Worm (Caenorhabditis elegans) whole organism, late embryonic: ENCODE data around the gene F13B12.4.

Source experiments
- C38D4.7 ChIP-seq: fragments of 200-800 bp; sonication (Bioruptor generic); optimal IDR thresholded peaks from 2 replicates; lab custom pipeline; 2018; ENCODE audit warnings: mild to moderate bottlenecking, missing genetic modification characterization, moderate library complexity, missing compliant biosample characterization
- F13H6.1 ChIP-seq: sonication (generic microtip); optimal IDR thresholded peaks from 2 replicates; lab custom pipeline; 2016; ENCODE audit warnings: missing genetic modification characterization, missing compliant biosample characterization
- K09A11.1 ChIP-seq: sonication (generic microtip); optimal IDR thresholded peaks from 2 replicates; lab custom pipeline; 2017; ENCODE audit warnings: antibody characterized with exemption, mild to moderate bottlenecking, missing genetic modification characterization, missing compliant biosample characterization; ENCODE audit not compliant: insufficient read depth
- T23F11.4 ChIP-seq: fragments of 200-800 bp; sonication (Bioruptor generic); optimal IDR thresholded peaks from 2 replicates; lab custom pipeline; 2018; ENCODE audit warnings: mild to moderate bottlenecking, missing genetic modification characterization, missing compliant biosample characterization
- ceh-14 ChIP-seq: sonication (generic microtip); optimal IDR thresholded peaks from 2 replicates; lab custom pipeline; 2016; ENCODE audit warnings: missing genotype, missing genetic modification characterization, missing compliant biosample characterization
- ceh-18 ChIP-seq: sonication (generic microtip); optimal IDR thresholded peaks from 2 replicates; lab custom pipeline; 2016; ENCODE audit warnings: missing genetic modification characterization, missing compliant biosample characterization
- ceh-19 ChIP-seq: fragments of 200-800 bp; sonication (Bioruptor generic); optimal IDR thresholded peaks from 2 replicates; lab custom pipeline; 2018; ENCODE audit warnings: mild to moderate bottlenecking, missing genetic modification characterization, missing compliant biosample characterization
- ceh-2 ChIP-seq: sonication (generic microtip); optimal IDR thresholded peaks from 2 replicates; lab custom pipeline; 2016; ENCODE audit warnings: missing genotype, missing genetic modification characterization, missing compliant biosample characterization
- ceh-22 ChIP-seq: sonication (generic microtip); optimal IDR thresholded peaks from 2 replicates; lab custom pipeline; 2017; ENCODE audit warnings: missing biosample characterization, missing genetic modification characterization
- ceh-31 ChIP-seq: sonication (generic microtip); optimal IDR thresholded peaks from 2 replicates; lab custom pipeline; 2016; ENCODE audit warnings: missing genetic modification characterization, missing compliant biosample characterization
- ceh-45 ChIP-seq: fragments of 200-800 bp; sonication (Bioruptor generic); IDR thresholded peaks from 2 replicates; pipeline ENCODE4 v1.3.6; 2022; ENCODE audit warnings: missing genetic modification reagents, missing genetic modification characterization, missing compliant biosample characterization
- ceh-6 ChIP-seq: fragments of 200-800 bp; sonication (Bioruptor generic); optimal IDR thresholded peaks from 2 replicates; lab custom pipeline; 2018; ENCODE audit warnings: mild to moderate bottlenecking, missing genetic modification characterization, missing compliant biosample characterization
- ceh-9 ChIP-seq: sonication (generic microtip); optimal IDR thresholded peaks from 2 replicates; lab custom pipeline; 2016; ENCODE audit warnings: mild to moderate bottlenecking, missing genetic modification characterization, inconsistent platforms, missing compliant biosample characterization
- che-1 ChIP-seq: sonication (generic microtip); optimal IDR thresholded peaks from 2 replicates; lab custom pipeline; 2016; ENCODE audit warnings: mild to moderate bottlenecking, missing genetic modification characterization, missing compliant biosample characterization
- elt-4 ChIP-seq: sonication (generic microtip); optimal IDR thresholded peaks from 2 replicates; lab custom pipeline; 2016; ENCODE audit warnings: missing genetic modification characterization, missing compliant biosample characterization
- eyg-1 ChIP-seq: sonication (generic microtip); optimal IDR thresholded peaks from 2 replicates; lab custom pipeline; 2016; ENCODE audit warnings: missing genotype, missing genetic modification characterization, missing compliant biosample characterization
- fax-1 ChIP-seq: sonication (generic microtip); optimal IDR thresholded peaks from 2 replicates; lab custom pipeline; 2016; ENCODE audit warnings: missing genotype, missing genetic modification characterization, missing compliant biosample characterization
- fkh-10 ChIP-seq: fragments of 150-350 bp; optimal IDR thresholded peaks from 2 replicates; lab custom pipeline; 2014; ENCODE audit warnings: missing biosample characterization, missing genetic modification reagents, missing genetic modification characterization
- fkh-6 ChIP-seq: sonication (generic microtip); optimal IDR thresholded peaks from 2 replicates; lab custom pipeline; 2016; ENCODE audit warnings: missing genetic modification characterization, missing compliant biosample characterization
- gmeb-2 ChIP-seq: sonication (generic microtip); optimal IDR thresholded peaks from 2 replicates; lab custom pipeline; 2016; ENCODE audit warnings: missing genetic modification characterization, inconsistent platforms, missing compliant biosample characterization
- hlh-30 ChIP-seq: sonication (generic microtip); optimal IDR thresholded peaks from 2 replicates; lab custom pipeline; 2017; ENCODE audit warnings: antibody characterized with exemption, missing genetic modification characterization, missing compliant biosample characterization; ENCODE audit not compliant: insufficient read depth
- hlh-6 ChIP-seq: sonication (generic microtip); optimal IDR thresholded peaks from 2 replicates; lab custom pipeline; 2016; ENCODE audit warnings: missing genotype, missing genetic modification characterization, missing compliant biosample characterization
- hlh-8 ChIP-seq: sonication (generic microtip); optimal IDR thresholded peaks from 2 replicates; lab custom pipeline; 2016; ENCODE audit warnings: missing genotype, missing genetic modification characterization, missing compliant biosample characterization
- lim-6 ChIP-seq: sonication (generic microtip); optimal IDR thresholded peaks from 2 replicates; lab custom pipeline; 2016; ENCODE audit warnings: missing genetic modification characterization, missing compliant biosample characterization
- mec-3 ChIP-seq: sonication (generic microtip); optimal IDR thresholded peaks from 2 replicates; lab custom pipeline; 2016; ENCODE audit warnings: borderline replicate concordance, missing genetic modification characterization, missing compliant biosample characterization
- nfya-1 ChIP-seq: sonication (generic microtip); optimal IDR thresholded peaks from 2 replicates; lab custom pipeline; 2017; ENCODE audit warnings: missing genetic modification characterization, mild to moderate bottlenecking, missing compliant biosample characterization, antibody characterized with exemption, moderate library complexity
- nhr-11 ChIP-seq: fragments of 150-350 bp; optimal IDR thresholded peaks from 2 replicates; lab custom pipeline; 2014; ENCODE audit warnings: missing biosample characterization, missing genetic modification characterization
- npax-4 ChIP-seq: sonication (generic microtip); optimal IDR thresholded peaks from 2 replicates; lab custom pipeline; 2016; ENCODE audit warnings: missing genetic modification characterization, missing compliant biosample characterization
- pag-3 ChIP-seq: sonication (generic microtip); optimal IDR thresholded peaks from 2 replicates; lab custom pipeline; 2016; ENCODE audit warnings: missing compliant biosample characterization, missing genetic modification characterization, borderline replicate concordance
- pat-9 ChIP-seq: fragments of 200-800 bp; sonication (Bioruptor generic); optimal IDR thresholded peaks from 2 replicates; lab custom pipeline; 2018; ENCODE audit warnings: mild to moderate bottlenecking, missing genetic modification characterization, moderate library complexity, missing compliant biosample characterization
- pros-1 ChIP-seq: fragments of 150-350 bp; optimal IDR thresholded peaks from 2 replicates; lab custom pipeline; 2014; ENCODE audit warnings: missing biosample characterization, missing genetic modification reagents, missing genetic modification characterization
- ref-2 ChIP-seq: sonication (generic microtip); optimal IDR thresholded peaks from 2 replicates; lab custom pipeline; 2016; ENCODE audit warnings: missing genetic modification characterization, missing compliant biosample characterization
- rnt-1 ChIP-seq: sonication (generic microtip); optimal IDR thresholded peaks from 2 replicates; lab custom pipeline; 2016; ENCODE audit warnings: missing genetic modification characterization, missing compliant biosample characterization
- sdc-2 ChIP-seq: sonication (generic microtip); optimal IDR thresholded peaks from 2 replicates; lab custom pipeline; 2016; ENCODE audit warnings: missing genotype, missing genetic modification characterization, missing compliant biosample characterization
- sox-2 ChIP-seq: fragments of 200-800 bp; sonication (Bioruptor generic); IDR thresholded peaks from 2 replicates; pipeline ENCODE4 v1.3.6; 2022; ENCODE audit warnings: missing genetic modification reagents, missing genetic modification characterization, missing compliant biosample characterization
- sox-4 ChIP-seq: sonication (generic microtip); optimal IDR thresholded peaks from 2 replicates; lab custom pipeline; 2017; ENCODE audit warnings: mild to moderate bottlenecking, missing genetic modification characterization, inconsistent platforms, missing compliant biosample characterization
- syd-9 ChIP-seq: sonication (generic microtip); optimal IDR thresholded peaks from 2 replicates; lab custom pipeline; 2016; ENCODE audit warnings: mild to moderate bottlenecking, missing genetic modification characterization, moderate library complexity, missing compliant biosample characterization
- tbx-2 ChIP-seq: sonication (generic microtip); optimal IDR thresholded peaks from 2 replicates; lab custom pipeline; 2016; ENCODE audit warnings: missing genetic modification characterization, missing compliant biosample characterization
- unc-3 ChIP-seq, 2 experiments: fragments of 200-800 bp in 1 of 2; sonication (Bioruptor generic) in 1 of 2; sonication (generic microtip) in 1 of 2; conservative IDR thresholded peaks in 1 of 2; optimal IDR thresholded peaks in 1 of 2; 2 replicates each; pipeline versions ENCODE4 v1.3.6 to Lab custom; 2016 to 2022; ENCODE audit warnings: missing compliant biosample characterization in 2 of 2, missing genetic modification characterization in 2 of 2, missing genetic modification reagents in 1 of 2
- unc-42 ChIP-seq: sonication (generic microtip); optimal IDR thresholded peaks from 2 replicates; lab custom pipeline; 2016; ENCODE audit warnings: missing genotype, missing genetic modification characterization, missing compliant biosample characterization
- unc-55 ChIP-seq: sonication (generic microtip); optimal IDR thresholded peaks from 2 replicates; lab custom pipeline; 2017; ENCODE audit warnings: missing biosample characterization, missing genetic modification reagents, missing genetic modification characterization
- unc-86 ChIP-seq: sonication (generic microtip); optimal IDR thresholded peaks from 2 replicates; lab custom pipeline; 2016; ENCODE audit warnings: missing genetic modification characterization, missing compliant biosample characterization
- zip-5 ChIP-seq: sonication (generic microtip); optimal IDR thresholded peaks from 2 replicates; lab custom pipeline; 2016; ENCODE audit warnings: missing genetic modification characterization, missing compliant biosample characterization
- ztf-16 ChIP-seq: sonication (generic microtip); optimal IDR thresholded peaks from 2 replicates; lab custom pipeline; 2017; ENCODE audit warnings: missing genetic modification characterization, missing compliant biosample characterization

Gene F13B12.4

DNA sequence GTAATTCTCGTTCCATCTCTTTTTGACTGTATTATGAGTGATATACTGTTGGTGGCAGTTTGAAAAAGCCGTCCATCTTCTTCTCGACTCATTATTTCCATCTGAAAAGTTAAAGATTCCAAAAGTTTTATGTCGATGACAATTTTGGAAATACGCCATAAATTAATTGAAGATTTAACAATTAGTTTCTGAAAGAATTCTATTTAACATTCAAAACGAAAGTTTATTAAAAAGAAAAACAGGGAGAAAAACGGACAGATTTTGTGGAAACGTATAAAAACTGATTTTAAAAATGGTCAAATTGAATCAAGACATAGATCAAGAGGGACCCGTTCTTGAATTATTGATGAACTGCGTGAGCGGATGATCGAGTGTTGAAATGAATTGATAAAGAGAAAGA lies 35.9 kb downstream of the F13B12.4 start, which contains the start of gene R10H10.7:
TSS of gene R10H10.7 (minus strand) at position 101 of the 400 bp plus-strand sequence.
- TF ChIP-seq pag-3 (tag; lab: Kevin White, UChicago) (no peak), sox-2 (GFP tag; lab: Robert Waterston, UW) (no peak), fkh-10 (no peak), ceh-2 (tag; lab: Kevin White, UChicago) (no peak), ceh-14 (tag; lab: Kevin White, UChicago) (no peak), zip-5 (tag; lab: Kevin White, UChicago) (no peak), C38D4.7 (GFP tag; lab: Kevin White, UChicago) (no peak), ceh-22 (no peak), hlh-6 (tag; lab: Kevin White, UChicago) (no peak), K09A11.1 (no peak), eyg-1 (tag; lab: Kevin White, UChicago) (no peak)

DNA sequence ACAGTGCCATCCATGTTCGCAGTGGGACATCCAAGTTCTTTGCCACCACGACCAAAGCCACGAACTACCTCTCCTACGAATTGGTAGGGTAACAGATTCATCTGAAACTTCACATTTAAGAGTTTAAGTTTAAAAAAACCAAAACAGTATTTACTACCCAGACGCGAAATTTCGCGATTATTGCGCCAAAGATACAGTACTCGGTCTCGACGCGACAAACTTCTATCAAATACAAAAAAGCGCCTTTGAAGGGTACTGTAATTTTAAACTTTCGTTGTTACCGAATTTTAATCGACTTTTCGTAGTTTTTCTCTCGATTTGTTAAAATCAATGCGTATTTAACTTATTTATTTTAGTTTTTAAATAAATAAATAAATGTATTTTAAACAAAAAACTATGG lies 40.3 kb downstream of the F13B12.4 start, which contains the start of gene rfk-1:
TSS of gene rfk-1 (minus strand) at position 101 of the 400 bp plus-strand sequence.
- no peak for TF ChIP-seq F13H6.1 (tag; lab: Kevin White, UChicago)
- TF ChIP-seq, all 69 proteins: peak for 0

DNA sequence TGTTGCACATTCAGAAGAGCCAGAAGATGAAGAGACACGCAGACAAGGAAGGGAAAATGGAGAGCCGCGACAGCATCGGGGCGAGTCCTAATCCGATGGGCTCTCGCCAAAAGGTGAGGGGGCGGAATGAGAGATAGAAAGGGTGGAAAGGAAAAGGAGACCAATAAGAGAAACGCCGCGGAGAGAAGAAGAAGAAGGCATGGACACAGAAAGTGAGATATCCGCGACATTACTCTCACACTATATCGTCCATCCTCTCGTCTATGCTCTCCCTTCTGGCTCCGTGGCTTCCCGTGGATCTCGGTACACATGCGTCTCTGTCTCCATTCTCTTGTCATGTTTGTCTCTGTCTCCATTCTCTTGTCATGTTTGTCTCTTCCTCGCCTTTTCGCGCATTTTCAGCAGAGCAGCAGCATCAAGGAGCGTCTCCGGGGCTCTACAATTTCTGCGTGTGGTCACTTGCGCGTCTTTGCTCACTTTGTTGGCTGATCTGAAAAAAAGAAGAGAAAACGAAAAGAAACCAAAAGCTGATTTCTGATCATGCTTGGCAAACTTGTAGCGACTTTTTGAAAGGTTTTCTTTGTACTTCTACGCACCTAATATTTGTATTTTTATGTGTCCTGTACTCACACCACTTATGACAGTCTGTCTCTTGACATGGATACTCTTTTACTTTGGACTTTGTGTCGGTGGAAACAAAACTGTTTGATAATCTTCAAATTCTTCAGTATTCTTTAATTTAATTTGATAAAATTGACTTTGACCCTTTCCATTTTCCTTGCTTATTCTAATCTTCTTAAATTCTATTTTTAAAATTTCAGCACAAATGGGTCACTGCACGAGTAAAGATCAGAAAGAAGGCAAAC lies 46.3 kb downstream of the F13B12.4 start, which contains the start of gene gpa-7:
TSS of gene gpa-7 (plus strand) at position 816 of the 866 bp plus-strand sequence.
- TF ChIP-seq ztf-16 (tag; lab: Kevin White, UChicago) (no peak), ceh-9 (tag; lab: Kevin White, UChicago) (no peak), sdc-2 (peak; percentile 39), F13H6.1 (tag; lab: Kevin White, UChicago) (peak; percentile 63), ref-2 (tag; lab: Kevin White, UChicago) (peak; percentile 71), unc-86 (tag; lab: Kevin White, UChicago) (peak; percentile 22), T23F11.4 (no peak), pros-1 (tag; lab: Kevin White, UChicago) (peak; percentile 26), ceh-2 (tag; lab: Kevin White, UChicago) (no peak), fkh-10 (peak; percentile 53), unc-3 (GFP tag; conservative IDR thresholded peaks at IDR 0.05; lab: Robert Waterston, UW) (no peak; the same call in 1 of the 2 replicates), unc-3 (tag; optimal IDR thresholded peaks at IDR 0.05; lab: Kevin White, UChicago) (peak; percentile 50), unc-42 (tag; lab: Kevin White, UChicago) (peak; percentile 86), nhr-11 (tag; lab: Kevin White, UChicago) (no peak), sox-4 (tag; lab: Kevin White, UChicago) (no peak), unc-55 (peak; percentile 54), C38D4.7 (GFP tag; lab: Kevin White, UChicago) (no peak), hlh-30 (tag; lab: Kevin White, UChicago) (no peak), gmeb-2 (tag; lab: Kevin White, UChicago) (no peak), ceh-31 (tag; lab: Kevin White, UChicago) (peak; percentile 88), che-1 (tag; lab: Kevin White, UChicago) (no peak), tbx-2 (tag; lab: Kevin White, UChicago) (peak; percentile 83), ceh-45 (GFP tag; lab: Robert Waterston, UW) (no peak), hlh-6 (tag; lab: Kevin White, UChicago) (peak; percentile 10), rnt-1 (tag; lab: Kevin White, UChicago) (peak; percentile 44), ceh-18 (tag; lab: Kevin White, UChicago) (peak; percentile 88), fax-1 (tag; lab: Kevin White, UChicago) (peak; percentile 68), eyg-1 (tag; lab: Kevin White, UChicago) (no peak), ceh-19 (GFP tag; lab: Kevin White, UChicago) (peak; percentile 74), fkh-6 (tag; lab: Kevin White, UChicago) (no peak), pat-9 (tag; lab: Kevin White, UChicago) (peak; percentile 35), npax-4 (tag; lab: Kevin White, UChicago) (no peak), sox-2 (GFP tag; lab: Robert Waterston, UW) (no peak), ceh-14 (tag; lab: Kevin White, UChicago) (peak; percentile 75), nfya-1 (tag; lab: Kevin White, UChicago) (peak; percentile 86), mec-3 (tag; lab: Kevin White, UChicago) (peak; percentile 3), elt-4 (tag; lab: Kevin White, UChicago) (no peak), syd-9 (peak; percentile 37), lim-6 (tag; lab: Kevin White, UChicago) (peak; percentile 15), ceh-6 (GFP tag; lab: Kevin White, UChicago) (no peak), hlh-8 (tag; lab: Kevin White, UChicago) (peak; percentile 33)
